Worm (Caenorhabditis elegans) whole organism, L4 larva: ENCODE data around the gene D2089.3.
A peak's percentile ranks its signal among the peaks of the same experiment; 100 is the strongest.

Experiments used
- D1046.2 ChIP-seq: fragments of 200-800 bp; sonication (Bioruptor generic); IDR thresholded peaks from 2 replicates; pipeline ENCODE4 v1.3.6; 2022; ENCODE audit warnings: missing genetic modification characterization, missing compliant biosample characterization
- F37D6.2 ChIP-seq: sonication (generic microtip); optimal IDR thresholded peaks from 2 replicates; lab custom pipeline; 2016; ENCODE audit warnings: mild to moderate bottlenecking, missing genetic modification characterization, missing compliant biosample characterization
- F44E2.7 ChIP-seq: fragments of 200-800 bp; sonication (Bioruptor generic); IDR thresholded peaks from 2 replicates; pipeline ENCODE4 v2.1.2; 2022; ENCODE audit warnings: missing genetic modification characterization, missing compliant biosample characterization
- T26A8.4 ChIP-seq: fragments of 200-800 bp; sonication (Bioruptor generic); IDR thresholded peaks from 2 replicates; pipeline ENCODE4 v1.3.6; 2022; ENCODE audit warnings: missing genetic modification characterization, missing compliant biosample characterization
- Y105C5A.15 ChIP-seq: fragments of 200-800 bp; sonication (Bioruptor generic); IDR thresholded peaks from 2 replicates; pipeline ENCODE4 v1.3.6; 2022; ENCODE audit warnings: missing genetic modification characterization, missing compliant biosample characterization
- aha-1 ChIP-seq: fragments of 150-350 bp; peaks from one replicate; lab custom pipeline; 2014; ENCODE audit warnings: missing biosample characterization, missing genetic modification characterization
- attf-4 ChIP-seq: sonication (generic microtip); optimal IDR thresholded peaks from 3 replicates; lab custom pipeline; 2017; ENCODE audit warnings: missing biosample characterization, missing genetic modification characterization
- ceh-28 ChIP-seq: fragments of 150-350 bp; optimal IDR thresholded peaks from 2 replicates; lab custom pipeline; 2014; ENCODE audit warnings: missing biosample characterization, missing genetic modification reagents, missing genetic modification characterization
- ceh-44 ChIP-seq: fragments of 200-800 bp; sonication (Bioruptor generic); IDR thresholded peaks from 2 replicates; pipeline ENCODE4 v1.3.6; 2022; ENCODE audit warnings: missing genetic modification reagents, missing genetic modification characterization, missing compliant biosample characterization
- ceh-62 ChIP-seq: sonication (generic microtip); optimal IDR thresholded peaks from 2 replicates; lab custom pipeline; 2017; ENCODE audit warnings: missing biosample characterization, missing genetic modification characterization
- ceh-82 ChIP-seq: sonication (generic microtip); optimal IDR thresholded peaks from 2 replicates; lab custom pipeline; 2017; ENCODE audit warnings: missing biosample characterization, missing genetic modification characterization
- ces-1 ChIP-seq: fragments of 150-350 bp; sonication (generic microtip); optimal IDR thresholded peaks from 4 replicates; lab custom pipeline; 2014; ENCODE audit warnings: missing biosample characterization, missing genetic modification reagents, missing genetic modification characterization
- cey-2 ChIP-seq: sonication (generic microtip); optimal IDR thresholded peaks from 3 replicates; lab custom pipeline; 2017; ENCODE audit warnings: missing genetic modification characterization, mild to moderate bottlenecking, missing compliant biosample characterization, antibody characterized with exemption, borderline replicate concordance; ENCODE audit not compliant: insufficient read depth
- daf-8 ChIP-seq: fragments of 200-800 bp; sonication (Bioruptor generic); IDR thresholded peaks from 2 replicates; pipeline ENCODE4 v1.3.6; 2022; ENCODE audit warnings: missing genetic modification characterization, missing compliant biosample characterization
- dmd-6 ChIP-seq: fragments of 200-800 bp; sonication (Bioruptor generic); IDR thresholded peaks from 2 replicates; pipeline ENCODE4 v1.3.6; 2022; ENCODE audit warnings: missing genetic modification reagents, missing genetic modification characterization, missing compliant biosample characterization
- dve-1 ChIP-seq: sonication (generic microtip); optimal IDR thresholded peaks from 2 replicates; lab custom pipeline; 2017; ENCODE audit warnings: antibody characterized with exemption, mild to moderate bottlenecking, missing genetic modification characterization, missing compliant biosample characterization; ENCODE audit not compliant: insufficient read depth
- gei-8 ChIP-seq: fragments of 200-800 bp; sonication (Bioruptor generic); optimal IDR thresholded peaks from 2 replicates; lab custom pipeline; 2018; ENCODE audit warnings: mild to moderate bottlenecking, missing genetic modification characterization, missing compliant biosample characterization
- lin-15B ChIP-seq: fragments of 150-350 bp; sonication (generic microtip); optimal IDR thresholded peaks from 3 replicates; lab custom pipeline; 2014; ENCODE audit warnings: missing biosample characterization, missing genetic modification characterization
- lin-38 ChIP-seq: fragments of 200-800 bp; sonication (Bioruptor generic); IDR thresholded peaks from 2 replicates; pipeline ENCODE4 v1.3.6; 2022; ENCODE audit warnings: missing genetic modification reagents, missing genetic modification characterization, missing compliant biosample characterization
- lir-3 ChIP-seq: sonication (generic microtip); optimal IDR thresholded peaks from 2 replicates; lab custom pipeline; 2016; ENCODE audit warnings: mild to moderate bottlenecking, missing genetic modification characterization, missing compliant biosample characterization
- madf-9 ChIP-seq: fragments of 200-800 bp; sonication (Bioruptor generic); conservative IDR thresholded peaks from 2 replicates; pipeline ENCODE4 v1.3.6; 2022; ENCODE audit warnings: missing genetic modification reagents, missing genetic modification characterization, missing compliant biosample characterization
- mdl-1 ChIP-seq, 2 experiments: fragments of 150-350 bp in 1 of 2; sonication (generic microtip) in 1 of 2; optimal IDR thresholded peaks; 2 replicates each; lab custom pipeline; 2014 to 2017; ENCODE audit warnings: missing biosample characterization in 2 of 2, missing genetic modification characterization in 2 of 2
- nhr-10 ChIP-seq: fragments of 150-350 bp; optimal IDR thresholded peaks from 2 replicates; lab custom pipeline; 2014; ENCODE audit warnings: missing biosample characterization, missing genetic modification characterization
- nhr-11 ChIP-seq: fragments of 150-350 bp; optimal IDR thresholded peaks from 2 replicates; lab custom pipeline; 2014; ENCODE audit warnings: missing biosample characterization, missing genetic modification characterization
- nhr-25 ChIP-seq: sonication (generic microtip); optimal IDR thresholded peaks from 2 replicates; lab custom pipeline; 2017; ENCODE audit warnings: missing genetic modification characterization, mild to moderate bottlenecking, missing compliant biosample characterization, antibody characterized with exemption, moderate library complexity, borderline replicate concordance; ENCODE audit not compliant: insufficient read depth
- nhr-28 ChIP-seq: fragments of 150-350 bp; optimal IDR thresholded peaks from 2 replicates; lab custom pipeline; 2014; ENCODE audit warnings: missing biosample characterization, missing genetic modification characterization
- nhr-48 ChIP-seq: sonication (generic microtip); optimal IDR thresholded peaks from 2 replicates; lab custom pipeline; 2016; ENCODE audit warnings: mild to moderate bottlenecking, missing genetic modification characterization, missing compliant biosample characterization
- nhr-76 ChIP-seq: fragments of 150-350 bp; optimal IDR thresholded peaks from 2 replicates; lab custom pipeline; 2014; ENCODE audit warnings: missing biosample characterization, missing genetic modification characterization
- nhr-77 ChIP-seq: fragments of 150-350 bp; optimal IDR thresholded peaks from 2 replicates; lab custom pipeline; 2014; ENCODE audit warnings: missing biosample characterization, missing genetic modification characterization
- pqm-1 ChIP-seq: sonication (generic microtip); optimal IDR thresholded peaks from 2 replicates; lab custom pipeline; 2017; ENCODE audit warnings: missing biosample characterization, missing genetic modification characterization
- rbr-2 ChIP-seq: sonication (generic microtip); optimal IDR thresholded peaks from 2 replicates; lab custom pipeline; 2016; ENCODE audit warnings: missing genotype, missing genetic modification characterization, missing compliant biosample characterization
- sdz-12 ChIP-seq: fragments of 200-800 bp; sonication (Bioruptor generic); optimal IDR thresholded peaks from 2 replicates; lab custom pipeline; 2018; ENCODE audit warnings: mild to moderate bottlenecking, missing genetic modification characterization, missing compliant biosample characterization
- set-16 ChIP-seq: fragments of 200-800 bp; sonication (Bioruptor generic); IDR thresholded peaks from 2 replicates; pipeline ENCODE4 v1.3.6; 2022; ENCODE audit warnings: missing genetic modification reagents, missing genetic modification characterization, missing compliant biosample characterization
- snpc-1.2 ChIP-seq: fragments of 200-800 bp; sonication (Bioruptor generic); IDR thresholded peaks from 2 replicates; pipeline ENCODE4 v1.3.6; 2022; ENCODE audit warnings: missing genetic modification reagents, missing genetic modification characterization, missing compliant biosample characterization
- spr-1 ChIP-seq: sonication (generic microtip); optimal IDR thresholded peaks from 2 replicates; lab custom pipeline; 2016; ENCODE audit warnings: mild to moderate bottlenecking, missing genetic modification characterization, missing compliant biosample characterization
- spr-3 ChIP-seq: fragments of 200-800 bp; sonication (Bioruptor generic); optimal IDR thresholded peaks from 2 replicates; lab custom pipeline; 2018; ENCODE audit warnings: mild to moderate bottlenecking, missing genetic modification characterization, missing compliant biosample characterization
- unc-130 ChIP-seq: sonication (generic microtip); optimal IDR thresholded peaks from 2 replicates; lab custom pipeline; 2016; ENCODE audit warnings: missing genetic modification reagents, missing genetic modification characterization, missing compliant biosample characterization
- unc-62 ChIP-seq, 3 experiments: fragments of 150-350 bp in 1 of 3; sonication (generic microtip); optimal IDR thresholded peaks in 2 of 3; peaks in 1 of 3; 1 replicate in 1 of 3; 2 replicates in 2 of 3; lab custom pipeline; 2014 to 2017; ENCODE audit warnings: missing biosample characterization in 3 of 3, missing genetic modification characterization in 3 of 3, missing genetic modification reagents in 3 of 3, missing genotype in 1 of 3
- zfp-3 ChIP-seq: fragments of 200-800 bp; sonication (Bioruptor generic); conservative IDR thresholded peaks from 2 replicates; pipeline ENCODE4 v1.3.6; 2022; ENCODE audit warnings: missing genetic modification reagents, missing genetic modification characterization, missing compliant biosample characterization
- ztf-11 ChIP-seq: fragments of 150-350 bp; optimal IDR thresholded peaks from 2 replicates; lab custom pipeline; 2014; ENCODE audit warnings: missing biosample characterization, missing genetic modification characterization

The D2089.3 gene

DNA sequence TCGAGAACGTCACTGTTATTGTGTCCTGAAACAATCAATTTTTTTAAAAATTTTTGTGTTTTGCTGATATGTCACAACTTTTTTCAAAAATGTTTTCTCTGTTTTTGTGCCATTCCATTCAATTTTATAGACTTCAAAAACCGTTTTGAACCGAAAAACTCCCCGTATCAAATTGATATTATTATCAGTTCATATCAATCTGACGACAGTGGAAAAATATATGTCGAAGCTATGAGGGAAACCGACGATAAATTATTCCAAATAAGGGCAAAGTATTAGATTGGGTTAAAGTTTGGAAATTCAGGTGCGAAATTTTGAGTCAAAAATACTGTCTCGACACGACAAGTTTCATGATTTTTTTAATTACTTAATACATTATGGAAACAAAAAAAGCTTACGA, 8.5 kb downstream of the D2089.3 start:
- TF ChIP-seq dve-1: peak; percentile 18
- TF ChIP-seq pqm-1 (tag; lab: Kevin White, UChicago): peak; percentile 69
- no peak for TF ChIP-seq unc-130
- TF ChIP-seq nhr-28 (tag; lab: Kevin White, UChicago): peak; percentile 46

DNA sequence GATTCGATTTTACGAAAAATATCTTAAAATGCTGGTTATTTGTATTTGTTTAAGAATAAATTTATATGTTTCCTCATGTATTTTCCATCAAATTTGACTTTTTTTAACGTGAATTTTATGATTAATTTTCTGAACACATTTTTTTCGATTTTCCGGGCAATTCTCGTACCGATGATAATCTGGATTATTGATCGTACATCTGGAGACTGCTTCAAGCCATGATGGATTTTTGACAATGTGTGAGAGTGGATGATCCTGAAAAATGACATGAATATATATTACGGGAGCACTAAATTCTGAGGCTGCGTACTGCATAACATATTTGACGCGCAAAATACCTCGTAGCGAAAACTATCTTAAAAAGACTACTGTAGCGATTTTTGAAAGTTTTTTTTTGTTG, 10.5 kb downstream of the D2089.3 start:
- peak in 1 of 2 experiments; percentile 92 for TF ChIP-seq unc-62 (GFP tag; optimal IDR thresholded peaks at IDR 0.05 in 1 of 2; lab: Kevin White, UChicago)
- TF ChIP-seq unc-62 (tag; optimal IDR thresholded peaks at IDR 0.05; lab: Kevin White, UChicago): no peak
- TF ChIP-seq sdz-12 (GFP tag; lab: Kevin White, UChicago): no peak
- TF ChIP-seq aha-1: no peak

DNA sequence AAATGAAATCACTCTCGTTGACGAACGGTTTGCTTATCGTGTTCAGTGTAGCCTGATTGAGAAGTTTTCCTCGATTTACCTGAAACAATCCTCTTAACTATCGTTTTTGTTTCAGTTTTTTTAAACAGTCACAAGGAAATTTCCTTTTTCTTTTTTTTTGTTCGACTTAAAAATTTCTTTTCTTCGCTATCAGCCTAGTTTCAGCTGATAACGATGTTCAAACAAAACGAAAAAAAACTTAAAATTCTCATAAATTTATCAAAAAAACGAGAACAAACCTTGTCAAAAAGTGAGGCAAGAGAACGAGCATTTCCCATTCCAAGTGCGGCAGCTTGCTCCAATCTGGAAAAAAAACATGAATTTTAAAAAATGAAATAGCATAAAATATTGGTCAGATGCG, 11.4 kb downstream of the D2089.3 start:
- no peak for TF ChIP-seq ces-1 (GFP tag; lab: Kevin White, UChicago)
- peak; percentile 5 for TF ChIP-seq nhr-28 (tag; lab: Kevin White, UChicago)
- peak; percentile 39; the same call in 1 of the 2 replicates for TF ChIP-seq dmd-6
- peak; percentile 12 for TF ChIP-seq pqm-1 (tag; lab: Kevin White, UChicago)
- peak; percentile 28 for TF ChIP-seq dve-1

DNA sequence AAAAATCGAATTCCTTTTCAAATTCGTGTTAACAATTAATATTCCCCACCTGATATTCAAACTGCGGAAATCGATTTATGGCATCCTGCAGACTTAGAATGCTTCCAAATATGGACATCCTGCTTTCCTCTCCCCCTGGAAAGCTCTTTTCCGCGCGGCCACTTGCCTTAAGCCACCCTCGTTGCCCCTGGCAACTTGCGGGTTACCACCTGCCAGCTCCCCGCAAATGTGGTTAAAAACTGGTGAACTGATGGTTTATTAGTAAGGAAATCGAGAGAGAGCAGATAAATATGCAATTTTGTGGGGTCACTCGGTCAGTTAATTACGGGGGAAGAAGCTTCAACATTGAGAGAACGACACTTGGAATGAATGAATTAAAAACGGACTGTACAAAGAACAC, 12.8 kb downstream of the D2089.3 start, which contains the start of gene nphp-1:
TSS of gene nphp-1 (minus strand) at position 145 of the 400 bp plus-strand sequence.
- TF ChIP-seq gei-8 (GFP tag; lab: Kevin White, UChicago): no peak
- no peak for TF ChIP-seq ceh-28 (tag; lab: Kevin White, UChicago)
- TF ChIP-seq ceh-82: no peak
- peak; percentile 33; the same call in 1 of the 2 replicates for TF ChIP-seq set-16 (GFP tag; lab: Robert Waterston, UW)
- TF ChIP-seq ceh-62 (tag; lab: Kevin White, UChicago): no peak
- no peak for TF ChIP-seq F37D6.2 (tag; lab: Kevin White, UChicago)
- TF ChIP-seq rbr-2: no peak
- TF ChIP-seq ceh-44 (GFP tag; lab: Robert Waterston, UW): no peak
- TF ChIP-seq nhr-48 (tag; lab: Kevin White, UChicago): no peak
- no peak for TF ChIP-seq nhr-25 (tag; lab: Kevin White, UChicago)
- TF ChIP-seq spr-1 (tag; lab: Kevin White, UChicago): no peak
- no peak for TF ChIP-seq T26A8.4 (GFP tag; lab: Robert Waterston, UW)
- no peak for TF ChIP-seq lir-3 (tag; lab: Kevin White, UChicago)
- TF ChIP-seq mdl-1 (tag; optimal IDR thresholded peaks at IDR 0.05; lab: Kevin White, UChicago): no peak
- no peak for TF ChIP-seq lin-15B (tag; lab: Kevin White, UChicago)
- no peak for TF ChIP-seq spr-3
- no peak for TF ChIP-seq F44E2.7
- TF ChIP-seq cey-2 (tag; lab: Kevin White, UChicago): no peak
- peak; percentile 1 for TF ChIP-seq aha-1
- TF ChIP-seq nhr-76 (tag; lab: Kevin White, UChicago): no peak
- no peak for TF ChIP-seq snpc-1.2 (GFP tag; lab: Robert Waterston, UW)
- TF ChIP-seq D1046.2 (GFP tag; lab: Robert Waterston, UW): 0 out of 2 replicates have a peak, but pooled peaks have one; percentile 49
- no peak for TF ChIP-seq madf-9 (GFP tag; lab: Robert Waterston, UW)
- TF ChIP-seq zfp-3 (GFP tag; lab: Robert Waterston, UW): no peak
- TF ChIP-seq Y105C5A.15 (GFP tag; lab: Robert Waterston, UW): 0 out of 2 replicates have a peak, but pooled peaks have one; percentile 51
- TF ChIP-seq nhr-77 (tag; lab: Kevin White, UChicago): no peak
- TF ChIP-seq lin-38 (GFP tag; lab: Robert Waterston, UW): no peak
- no peak for TF ChIP-seq daf-8
- TF ChIP-seq nhr-10 (tag; lab: Kevin White, UChicago): no peak
- no peak for TF ChIP-seq attf-4
- TF ChIP-seq sdz-12 (GFP tag; lab: Kevin White, UChicago): no peak
- no peak for TF ChIP-seq ztf-11 (tag; lab: Kevin White, UChicago)
- no peak for TF ChIP-seq nhr-11
